Worm (Caenorhabditis elegans): ENCODE measurements around the gene ets-5.

ets-5 gene

ce11 chrX:5119246-5119645, 34.9 kb upstream of the ets-5 start (continued):
- TF ChIP-seq him-1 (tag; optimal IDR thresholded peaks at IDR 0.05) (no peak), nhr-120 (GFP tag; IDR thresholded peaks at IDR 0.05) (no peak), B0261.1 (tag; optimal IDR thresholded peaks at IDR 0.05) (no peak), lsy-27 (tag; optimal IDR thresholded peaks at IDR 0.05; ENCODE audit: borderline replicate concordance, insufficient read depth) (no peak), B0035.1 (tag; optimal IDR thresholded peaks at IDR 0.05) (no peak), gei-17 (GFP tag; optimal IDR thresholded peaks at IDR 0.05) (peak; percentile 16), hmg-1.2 (GFP tag; IDR thresholded peaks at IDR 0.05) (peak; percentile 61; the same call in 1 of the 2 replicates), ztf-6 (GFP tag; IDR thresholded peaks at IDR 0.05) (no peak), nhr-90 (tag; optimal IDR thresholded peaks at IDR 0.05) (peak; percentile 8), let-526 (GFP tag; IDR thresholded peaks at IDR 0.05) (no peak), nhr-179 (tag; optimal IDR thresholded peaks at IDR 0.05) (no peak)

DNA sequence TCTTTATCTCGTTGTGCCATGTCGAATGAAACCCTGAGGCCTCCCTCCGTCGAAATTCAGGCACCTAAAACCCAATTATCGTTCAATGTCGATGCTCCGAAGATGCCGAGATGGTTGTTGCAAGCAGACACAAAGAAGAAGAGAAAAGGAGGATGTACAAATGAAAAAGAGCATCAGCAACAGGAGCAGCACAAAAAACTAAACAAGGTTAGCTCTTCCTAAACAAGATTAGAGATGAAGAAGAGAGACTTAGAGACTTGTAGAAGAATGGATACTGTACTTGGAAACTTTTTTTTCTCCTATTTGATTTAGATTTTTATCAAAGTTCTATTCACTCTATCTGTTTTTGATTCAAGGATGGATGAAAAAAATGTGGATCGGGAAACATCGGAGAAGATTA, 33.2 kb upstream of the ets-5 start:
- TF ChIP-seq xnd-1 (tag; optimal IDR thresholded peaks at IDR 0.05): no peak
- no peak for TF ChIP-seq F57C9.4 (tag; optimal IDR thresholded peaks at IDR 0.05)
- TF ChIP-seq lin-35 (GFP tag; optimal IDR thresholded peaks at IDR 0.05): peak in 1 of 3 experiments; percentile 62
- no peak for TF ChIP-seq ztf-3 (GFP tag; optimal IDR thresholded peaks at IDR 0.05)

DNA sequence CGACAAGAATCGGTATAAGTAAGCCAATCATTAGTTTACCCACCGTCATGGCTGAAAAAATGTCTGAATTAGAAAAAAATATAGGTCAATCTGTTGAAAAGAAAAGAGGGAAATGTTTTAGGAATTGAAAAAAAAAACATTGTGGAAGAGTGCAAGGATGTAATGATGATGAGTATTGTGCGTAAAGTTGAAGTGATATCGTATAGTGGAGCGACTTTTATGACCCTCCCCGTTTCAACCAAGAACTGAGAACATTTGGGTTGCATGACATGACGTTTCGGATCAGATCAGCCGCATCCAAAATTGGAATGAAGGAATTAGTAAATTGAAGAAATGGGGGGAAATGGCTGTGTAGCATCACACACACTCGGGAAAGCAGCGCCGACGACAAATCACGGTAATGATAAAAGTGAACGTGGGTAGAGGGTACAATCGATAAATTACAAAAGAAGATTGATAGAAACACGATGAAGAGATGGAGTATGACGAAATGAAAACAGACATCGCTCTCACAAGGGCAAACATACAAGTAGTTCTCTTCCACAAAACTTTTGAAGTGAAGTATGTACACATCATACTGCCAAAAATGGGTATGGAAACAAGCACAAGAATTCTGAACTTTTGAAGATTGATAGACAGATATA, 32.6 kb upstream of the ets-5 start, which contains the start of gene apl-1:
apl-1 (minus strand) TSS at position 51 of the 644 bp plus-strand sequence.
- TF ChIP-seq cebp-1 (GFP tag; IDR thresholded peaks at IDR 0.05): no peak
- peak; percentile 57 for TF ChIP-seq cebp-1 (tag; optimal IDR thresholded peaks at IDR 0.05)
- no peak for TF ChIP-seq D2030.7 (GFP tag; IDR thresholded peaks at IDR 0.05)

- TF ChIP-seq cebp-1 (GFP tag; IDR thresholded peaks at IDR 0.05): no peak
- no peak for TF ChIP-seq cebp-1 (tag; optimal IDR thresholded peaks at IDR 0.05)
- no peak for TF ChIP-seq nfyb-1 (GFP tag; IDR thresholded peaks at IDR 0.05)
- peak; percentile 50 for TF ChIP-seq ets-4 (GFP tag; optimal IDR thresholded peaks at IDR 0.05)
- TF ChIP-seq snpc-1.1 (tag; optimal IDR thresholded peaks at IDR 0.05; ENCODE audit: insufficient read depth): no peak
- peak; percentile 55 for TF ChIP-seq ceh-27 (GFP tag; optimal IDR thresholded peaks at IDR 0.05)
- TF ChIP-seq akir-1 (GFP tag; optimal IDR thresholded peaks at IDR 0.05): no peak
- TF ChIP-seq zim-3 (tag; optimal IDR thresholded peaks at IDR 0.05): no peak
- no peak for TF ChIP-seq mcd-1 (GFP tag; IDR thresholded peaks at IDR 0.05)
- TF ChIP-seq madf-3 (GFP tag; IDR thresholded peaks at IDR 0.05): 0 out of 2 replicates have a peak, but pooled peaks have one; percentile 71
These were observed 31.9 kb upstream of the ets-5 start for ce11 chrX:5116180-5116579.

ce11 chrX:5115511-5115910, 31.2 kb upstream of the ets-5 start:
- TF ChIP-seq dpff-1 (tag; optimal IDR thresholded peaks at IDR 0.05) (no peak), snpc-3.4 (tag; optimal IDR thresholded peaks at IDR 0.05) (no peak), rpc-1 (optimal IDR thresholded peaks at IDR 0.05) (no peak), rpc-1 (tag; optimal IDR thresholded peaks at IDR 0.05) (no peak), madf-10 (tag; optimal IDR thresholded peaks at IDR 0.05) (no peak), B0019.2 (GFP tag; conservative IDR thresholded peaks at IDR 0.05) (no peak), Y79H2A.3 (GFP tag; conservative IDR thresholded peaks at IDR 0.05) (no peak), chd-7 (tag; optimal IDR thresholded peaks at IDR 0.05) (no peak), ekl-4 (GFP tag; IDR thresholded peaks at IDR 0.05) (no peak), zim-3 (tag; optimal IDR thresholded peaks at IDR 0.05) (no peak), lin-54 (GFP tag; optimal IDR thresholded peaks at IDR 0.05) (no peak), let-607 (tag; optimal IDR thresholded peaks at IDR 0.05) (no peak), unc-62 (GFP tag; optimal IDR thresholded peaks at IDR 0.05) (no peak), lin-26 (GFP tag; IDR thresholded peaks at IDR 0.05) (no peak), F33H1.4 (GFP tag; IDR thresholded peaks at IDR 0.05) (no peak)

Data from whole organism, young adult.